Worm (Caenorhabditis elegans): ENCODE measurements around the gene F47C12.7.

ce11 chrIV:3956705-3957104 is 38.6 kb downstream of the F47C12.7 start, which contains the start of gene clec-74:
- TF ChIP-seq dpl-1 (GFP tag; optimal IDR thresholded peaks at IDR 0.05) (no peak), ceh-91 (GFP tag; IDR thresholded peaks at IDR 0.05) (no peak), unc-62 (GFP tag; optimal IDR thresholded peaks at IDR 0.05) (no peak), ama-1 (optimal IDR thresholded peaks at IDR 0.05) (no peak), ama-1 (GFP tag; optimal IDR thresholded peaks at IDR 0.05) (no peak), mcd-1 (GFP tag; IDR thresholded peaks at IDR 0.05) (no peak), die-1 (tag; optimal IDR thresholded peaks at IDR 0.05) (no peak), zfh-2 (GFP tag; conservative IDR thresholded peaks at IDR 0.05) (no peak)

Data from whole organism, young adult.